Worm (Caenorhabditis elegans): ENCODE data around the gene F22B7.1.

ce11 chrIII:8653457-8653856, 11.7 kb upstream of the F22B7.1 start:
- TF ChIP-seq skn-1 (tag; optimal IDR thresholded peaks at IDR 0.05) = no peak
- no peak for TF ChIP-seq lin-15B (tag; optimal IDR thresholded peaks at IDR 0.05)
- TF ChIP-seq aha-1 (tag; optimal IDR thresholded peaks at IDR 0.05) = no peak
- no peak for TF ChIP-seq nhr-11 (tag; optimal IDR thresholded peaks at IDR 0.05)
- no peak for TF ChIP-seq mdl-1 (tag; optimal IDR thresholded peaks at IDR 0.05)
- TF ChIP-seq ztf-11 (tag; optimal IDR thresholded peaks at IDR 0.05) = no peak
- TF ChIP-seq fkh-10 (GFP tag; optimal IDR thresholded peaks at IDR 0.05) = no peak
- no peak for TF ChIP-seq efl-1 (optimal IDR thresholded peaks at IDR 0.05)
- no peak for TF ChIP-seq efl-1 (GFP tag; optimal IDR thresholded peaks at IDR 0.05 in 1 of 2)
- TF ChIP-seq ces-1 (GFP tag; optimal IDR thresholded peaks at IDR 0.05) = no peak
- no peak for TF ChIP-seq nhr-12 (tag; optimal IDR thresholded peaks at IDR 0.05)
- TF ChIP-seq fos-1 (tag; optimal IDR thresholded peaks at IDR 0.05) = no peak
- no peak for TF ChIP-seq nhr-77 (tag; optimal IDR thresholded peaks at IDR 0.05)
- no peak for TF ChIP-seq ceh-88 (GFP tag; IDR thresholded peaks at IDR 0.05)
- no peak for TF ChIP-seq unc-30 (tag; optimal IDR thresholded peaks at IDR 0.05)

Data from whole organism, L1 larva.